Fruit fly (Drosophila melanogaster) whole organism, pupa: ENCODE measurements around the gene fru.

ENCODE experiments used
- CG10348 ChIP-seq: fragments of 200-800 bp; sonication (Bioruptor generic); IDR thresholded peaks from 2 replicates; pipeline ENCODE4 v1.3.6; 2022; ENCODE audit warnings: missing biosample characterization, missing genetic modification characterization
- CG12605 ChIP-seq: fragments of 200-800 bp; sonication (Bioruptor generic); IDR thresholded peaks from 2 replicates; pipeline ENCODE4 v1.3.6; 2022; ENCODE audit warnings: missing biosample characterization, missing genetic modification characterization
- CG13204 ChIP-seq: fragments of 200-800 bp; sonication (Bioruptor generic); optimal IDR thresholded peaks from 2 replicates; lab custom pipeline; 2018; ENCODE audit warnings: missing biosample characterization, mild to moderate bottlenecking, missing genetic modification characterization, moderate library complexity
- CG14655 ChIP-seq: fragments of 200-800 bp; sonication (Bioruptor generic); optimal IDR thresholded peaks from 3 replicates; lab custom pipeline; 2017; ENCODE audit warnings: mild to moderate bottlenecking, missing biosample characterization, missing genetic modification reagents, missing genetic modification characterization
- CG15710 ChIP-seq: fragments of 200-800 bp; sonication (Bioruptor generic); optimal IDR thresholded peaks from 2 replicates; lab custom pipeline; 2018; ENCODE audit warnings: missing biosample characterization, mild to moderate bottlenecking, missing genetic modification characterization, moderate library complexity
- CG17806 ChIP-seq: fragments of 200-800 bp; sonication (Bioruptor generic); optimal IDR thresholded peaks from 2 replicates; lab custom pipeline; 2018; ENCODE audit warnings: missing biosample characterization, mild to moderate bottlenecking, missing genetic modification characterization, moderate library complexity
- CG32121 ChIP-seq: fragments of 200-800 bp; sonication (Bioruptor generic); IDR thresholded peaks from 2 replicates; pipeline ENCODE4 v1.3.6; 2022; ENCODE audit warnings: missing biosample characterization, missing genetic modification characterization
- CG34367 ChIP-seq: fragments of 200-800 bp; sonication (Bioruptor generic); optimal IDR thresholded peaks from 2 replicates; lab custom pipeline; 2018; ENCODE audit warnings: missing biosample characterization, mild to moderate bottlenecking, missing genetic modification characterization
- CG4496 ChIP-seq: fragments of 200-800 bp; sonication (Bioruptor generic); IDR thresholded peaks from 3 replicates; pipeline ENCODE4 v1.3.6; 2022; ENCODE audit warnings: missing biosample characterization, missing genetic modification characterization
- CG8159 ChIP-seq: fragments of 200-800 bp; sonication (Bioruptor generic); optimal IDR thresholded peaks from 3 replicates; lab custom pipeline; 2018; ENCODE audit warnings: missing biosample characterization, mild to moderate bottlenecking, missing genetic modification characterization, moderate library complexity
- CG8301 ChIP-seq: fragments of 200-800 bp; sonication (Bioruptor generic); optimal IDR thresholded peaks from 2 replicates; lab custom pipeline; 2018; ENCODE audit warnings: missing biosample characterization, mild to moderate bottlenecking, missing genetic modification characterization
- CG9948 ChIP-seq: fragments of 200-800 bp; sonication (Bioruptor generic); optimal IDR thresholded peaks from 2 replicates; lab custom pipeline; 2018; ENCODE audit warnings: missing biosample characterization, mild to moderate bottlenecking, missing genetic modification characterization, moderate library complexity
- D1 ChIP-seq: fragments of 200-800 bp; sonication (Bioruptor generic); optimal IDR thresholded peaks from 2 replicates; lab custom pipeline; 2018; ENCODE audit warnings: missing biosample characterization, mild to moderate bottlenecking, missing genetic modification characterization, moderate library complexity
- EcR ChIP-seq: fragments of 200-800 bp; sonication (Bioruptor generic); optimal IDR thresholded peaks from 3 replicates; lab custom pipeline; 2019; ENCODE audit warnings: missing biosample characterization, missing genetic modification characterization, mild to moderate bottlenecking, moderate library complexity, missing genetic modification reagents
- Ets98B ChIP-seq: fragments of 200-800 bp; sonication (Bioruptor generic); IDR thresholded peaks from 2 replicates; pipeline ENCODE4 v1.3.6; 2022; ENCODE audit warnings: missing biosample characterization, missing genetic modification characterization
- Pif1A ChIP-seq: fragments of 200-800 bp; sonication (Bioruptor generic); optimal IDR thresholded peaks from 3 replicates; lab custom pipeline; 2016; ENCODE audit warnings: missing biosample characterization, missing genetic modification characterization
- Pif1B ChIP-seq: fragments of 200-800 bp; sonication (Bioruptor generic); optimal IDR thresholded peaks from 3 replicates; lab custom pipeline; 2016; ENCODE audit warnings: missing biosample characterization, missing genetic modification characterization
- Snoo ChIP-seq: fragments of 200-800 bp; sonication (Bioruptor generic); optimal IDR thresholded peaks from 3 replicates; lab custom pipeline; 2017; ENCODE audit warnings: missing biosample characterization, mild to moderate bottlenecking, missing genetic modification characterization, inconsistent platforms
- fd96Ca ChIP-seq: fragments of 200-800 bp; sonication (Bioruptor generic); IDR thresholded peaks from 3 replicates; pipeline ENCODE4 v1.3.6; 2022; ENCODE audit warnings: missing biosample characterization, missing genetic modification characterization
- gl ChIP-seq: fragments of 200-800 bp; sonication (Bioruptor generic); optimal IDR thresholded peaks from 2 replicates; lab custom pipeline; 2018; ENCODE audit warnings: missing biosample characterization, mild to moderate bottlenecking, missing genetic modification characterization
- rn ChIP-seq: fragments of 200-800 bp; sonication (Bioruptor generic); IDR thresholded peaks from 2 replicates; pipeline ENCODE4 v1.3.6; 2022; ENCODE audit warnings: missing biosample characterization, missing genetic modification characterization

The fru gene

dm6 chr3R:18436550-18437362 is 108.6 kb downstream of the fru start:
- peak; percentile 56 for TF ChIP-seq Snoo (tag; lab: Kevin White, UChicago)
- TF ChIP-seq gl (tag; lab: Kevin White, UChicago) = peak; percentile 42
- TF ChIP-seq CG10348 (GFP tag; lab: Robert Waterston, UW) = no peak
- TF ChIP-seq D1 = peak; percentile 13
- no peak for TF ChIP-seq CG13204 (GFP tag; lab: Kevin White, UChicago)
- TF ChIP-seq EcR (GFP tag; lab: Kevin White, UChicago) = no peak
- peak; percentile 84 for TF ChIP-seq CG14655
- TF ChIP-seq Pif1B = peak; percentile 17
- TF ChIP-seq CG8301 (tag; lab: Kevin White, UChicago) = peak; percentile 82
- peak; percentile 73 for TF ChIP-seq Ets98B (GFP tag; lab: Robert Waterston, UW)
- TF ChIP-seq Pif1A (GFP tag; lab: Kevin White, UChicago) = peak; percentile 64
- TF ChIP-seq CG12605 (GFP tag; lab: Robert Waterston, UW) = peak; percentile 47; the same call in 1 of the 2 replicates
- peak; percentile 47; the same call in 2 of the 3 replicates for TF ChIP-seq fd96Ca (GFP tag; lab: Robert Waterston, UW)
- no peak; the same call in 1 of the 2 replicates for TF ChIP-seq rn (GFP tag; lab: Robert Waterston, UW)
- TF ChIP-seq CG32121 (GFP tag; lab: Robert Waterston, UW) = peak; percentile 73; the same call in 1 of the 2 replicates
- peak; percentile 75 for TF ChIP-seq CG8159
- peak; percentile 59 for TF ChIP-seq CG34367 (tag; lab: Kevin White, UChicago)
- peak; percentile 79 for TF ChIP-seq CG4496 (GFP tag; lab: Robert Waterston, UW)
- TF ChIP-seq CG17806 (tag; lab: Kevin White, UChicago) = peak; percentile 69
- TF ChIP-seq CG9948 (tag; lab: Kevin White, UChicago) = peak; percentile 59
- no peak for TF ChIP-seq CG15710 (tag; lab: Kevin White, UChicago)

DNA sequence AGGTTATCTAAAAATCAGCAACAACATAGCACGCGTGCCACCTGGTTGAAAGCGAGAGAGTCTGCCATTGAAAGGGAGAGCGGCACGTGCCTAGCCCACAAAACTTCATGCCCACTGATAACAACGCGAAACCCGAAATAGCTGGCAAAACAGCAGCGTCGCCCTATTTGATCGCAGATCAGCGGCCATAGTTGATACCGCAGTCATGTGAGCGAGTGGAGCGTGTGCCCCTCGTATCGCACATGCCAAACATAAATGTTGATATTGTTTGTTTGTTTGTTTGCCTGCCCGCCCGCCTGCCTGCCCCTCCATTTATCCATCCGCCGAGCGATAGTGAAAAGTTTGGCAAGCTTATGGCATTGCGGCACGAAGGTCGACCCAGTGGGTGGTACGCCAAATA is 112.5 kb downstream of the fru start:
- TF ChIP-seq CG32121 (GFP tag; lab: Robert Waterston, UW) = no peak
- TF ChIP-seq CG12605 (GFP tag; lab: Robert Waterston, UW) = no peak
- TF ChIP-seq CG13204 (GFP tag; lab: Kevin White, UChicago) = no peak
- no peak for TF ChIP-seq fd96Ca (GFP tag; lab: Robert Waterston, UW)
- TF ChIP-seq CG8159 = no peak
- no peak for TF ChIP-seq CG34367 (tag; lab: Kevin White, UChicago)
- no peak for TF ChIP-seq CG15710 (tag; lab: Kevin White, UChicago)
- TF ChIP-seq Snoo (tag; lab: Kevin White, UChicago) = no peak
- no peak for TF ChIP-seq D1
- TF ChIP-seq CG14655 = no peak
- TF ChIP-seq gl (tag; lab: Kevin White, UChicago) = no peak
- no peak for TF ChIP-seq Ets98B (GFP tag; lab: Robert Waterston, UW)
- no peak for TF ChIP-seq rn (GFP tag; lab: Robert Waterston, UW)
- TF ChIP-seq Pif1A (GFP tag; lab: Kevin White, UChicago) = no peak
- no peak for TF ChIP-seq CG8301 (tag; lab: Kevin White, UChicago)
- TF ChIP-seq EcR (GFP tag; lab: Kevin White, UChicago) = no peak
- no peak for TF ChIP-seq CG9948 (tag; lab: Kevin White, UChicago)
- no peak for TF ChIP-seq CG17806 (tag; lab: Kevin White, UChicago)

- TF ChIP-seq CG32121 (GFP tag; lab: Robert Waterston, UW) (no peak), rn (GFP tag; lab: Robert Waterston, UW) (no peak), CG8301 (tag; lab: Kevin White, UChicago) (no peak), CG34367 (tag; lab: Kevin White, UChicago) (no peak), CG14655 (no peak), EcR (GFP tag; lab: Kevin White, UChicago) (no peak), Ets98B (GFP tag; lab: Robert Waterston, UW) (no peak), CG8159 (no peak), Snoo (tag; lab: Kevin White, UChicago) (no peak), CG4496 (GFP tag; lab: Robert Waterston, UW) (no peak), gl (tag; lab: Kevin White, UChicago) (no peak), CG17806 (tag; lab: Kevin White, UChicago) (no peak), Pif1A (GFP tag; lab: Kevin White, UChicago) (no peak), CG10348 (GFP tag; lab: Robert Waterston, UW) (no peak)
Observed at dm6 chr3R:18423352-18423751, 122.0 kb downstream of the fru start.

- TF ChIP-seq Pif1B = no peak
- no peak for TF ChIP-seq D1
- no peak for TF ChIP-seq Pif1A (GFP tag; lab: Kevin White, UChicago)
- no peak for TF ChIP-seq CG34367 (tag; lab: Kevin White, UChicago)
- TF ChIP-seq Ets98B (GFP tag; lab: Robert Waterston, UW) = no peak
- TF ChIP-seq fd96Ca (GFP tag; lab: Robert Waterston, UW) = no peak
- TF ChIP-seq CG12605 (GFP tag; lab: Robert Waterston, UW) = no peak
- TF ChIP-seq CG10348 (GFP tag; lab: Robert Waterston, UW) = no peak
- TF ChIP-seq CG13204 (GFP tag; lab: Kevin White, UChicago) = no peak
- no peak for TF ChIP-seq CG17806 (tag; lab: Kevin White, UChicago)
- TF ChIP-seq EcR (GFP tag; lab: Kevin White, UChicago) = no peak
- TF ChIP-seq CG8159 = no peak
- TF ChIP-seq gl (tag; lab: Kevin White, UChicago) = no peak
- no peak for TF ChIP-seq Snoo (tag; lab: Kevin White, UChicago)
- TF ChIP-seq CG8301 (tag; lab: Kevin White, UChicago) = no peak
- TF ChIP-seq CG32121 (GFP tag; lab: Robert Waterston, UW) = no peak
- TF ChIP-seq CG14655 = no peak
- no peak for TF ChIP-seq CG15710 (tag; lab: Kevin White, UChicago)
- TF ChIP-seq, all 21 proteins: peak for 0
Observed at dm6 chr3R:18422446-18422845, 122.9 kb downstream of the fru start.
